Worm (Caenorhabditis elegans): Measurements from ENCODE around the gene C40A11.6.

ce11 chrII:2177735-2178134 is 32.3 kb upstream of the C40A11.6 start:
- TF ChIP-seq flt-1 (GFP tag; IDR thresholded peaks at IDR 0.05) (no peak), ama-1 (optimal IDR thresholded peaks at IDR 0.05) (no peak), tra-4 (tag; optimal IDR thresholded peaks at IDR 0.05) (no peak), ceh-13 (GFP tag; optimal IDR thresholded peaks at IDR 0.05) (no peak), F13C5.2 (tag; optimal IDR thresholded peaks at IDR 0.05) (no peak)
